Fruit fly (Drosophila melanogaster): ENCODE data around the gene Acsx4.

The Acsx4 gene

dm6 chr3R:19801752-19802151 is 18.4 kb downstream of the Acsx4 start:
- no peak for TF ChIP-seq noc (tag; optimal IDR thresholded peaks at IDR 0.05)

dm6 chr3R:19802508-19802907 is 19.2 kb downstream of the Acsx4 start:
- no peak for TF ChIP-seq noc (tag; optimal IDR thresholded peaks at IDR 0.05)

- TF ChIP-seq noc (tag; optimal IDR thresholded peaks at IDR 0.05) = no peak
Observed at dm6 chr3R:19803539-19803938, 20.2 kb downstream of the Acsx4 start.

dm6 chr3R:19804905-19805304 is 21.6 kb downstream of the Acsx4 start:
- TF ChIP-seq noc (tag; optimal IDR thresholded peaks at IDR 0.05) = no peak

dm6 chr3R:19807148-19807547 is 23.8 kb downstream of the Acsx4 start:
- no peak for TF ChIP-seq noc (tag; optimal IDR thresholded peaks at IDR 0.05)

dm6 chr3R:19807745-19808429 is 24.6 kb downstream of the Acsx4 start:
- TF ChIP-seq noc (tag; optimal IDR thresholded peaks at IDR 0.05) = no peak

dm6 chr3R:19808430-19808756 is 25.1 kb downstream of the Acsx4 start:
- no peak for TF ChIP-seq noc (tag; optimal IDR thresholded peaks at IDR 0.05)

- no peak for TF ChIP-seq noc (tag; optimal IDR thresholded peaks at IDR 0.05)
Observed at dm6 chr3R:19811510-19811909, 28.2 kb downstream of the Acsx4 start.

- TF ChIP-seq noc (tag; optimal IDR thresholded peaks at IDR 0.05) = no peak
Observed at dm6 chr3R:19812472-19812871, 29.1 kb downstream of the Acsx4 start.

- TF ChIP-seq noc (tag; optimal IDR thresholded peaks at IDR 0.05) = no peak
Observed at dm6 chr3R:19813217-19813616, 29.9 kb downstream of the Acsx4 start.

dm6 chr3R:19816758-19817157 is 33.4 kb downstream of the Acsx4 start:
- TF ChIP-seq noc (tag; optimal IDR thresholded peaks at IDR 0.05) = no peak

dm6 chr3R:19820994-19821393 is 37.7 kb downstream of the Acsx4 start:
- no peak for TF ChIP-seq noc (tag; optimal IDR thresholded peaks at IDR 0.05)

dm6 chr3R:19822138-19822537 is 38.8 kb downstream of the Acsx4 start:
- TF ChIP-seq noc (tag; optimal IDR thresholded peaks at IDR 0.05) = no peak

dm6 chr3R:19824480-19824879 is 41.2 kb downstream of the Acsx4 start:
- TF ChIP-seq noc (tag; optimal IDR thresholded peaks at IDR 0.05) = no peak

- TF ChIP-seq noc (tag; optimal IDR thresholded peaks at IDR 0.05) = no peak
Observed at dm6 chr3R:19826355-19826754, 43.0 kb downstream of the Acsx4 start.

- no peak for TF ChIP-seq noc (tag; optimal IDR thresholded peaks at IDR 0.05)
Observed at dm6 chr3R:19826806-19827328, 43.5 kb downstream of the Acsx4 start.

dm6 chr3R:19830973-19831372 is 47.7 kb downstream of the Acsx4 start:
- TF ChIP-seq noc (tag; optimal IDR thresholded peaks at IDR 0.05) = peak; percentile 68

- TF ChIP-seq noc (tag; optimal IDR thresholded peaks at IDR 0.05) = no peak
Observed at dm6 chr3R:19833546-19833945, 50.2 kb downstream of the Acsx4 start.

All from whole organism, larva.